Fruit fly (Drosophila melanogaster): ENCODE measurements around the gene csw.

Gene csw

DNA sequence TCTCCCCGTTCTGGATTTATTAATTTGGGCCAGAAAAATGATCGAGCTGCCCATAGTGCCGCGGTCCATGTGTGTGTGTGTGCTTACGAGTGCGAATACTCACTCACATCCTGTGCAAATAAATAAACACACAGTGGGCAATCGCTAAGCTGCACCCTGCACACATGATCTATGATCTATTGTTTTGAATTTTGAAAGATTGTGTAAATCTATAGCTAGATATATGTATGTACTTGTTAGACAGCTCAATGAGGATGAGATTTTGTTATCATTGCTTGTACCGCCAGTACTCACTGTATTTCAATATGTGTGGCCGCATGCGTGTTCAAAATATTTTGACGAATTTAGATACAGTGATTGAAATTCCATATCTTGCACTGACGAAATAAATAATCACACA, 10.9 kb upstream of the csw start (continued):
- TF ChIP-seq C15 (GFP tag; IDR thresholded peaks at IDR 0.05): no peak
- TF ChIP-seq ATbp (GFP tag; optimal IDR thresholded peaks at IDR 0.05): no peak
- TF ChIP-seq CG4328 (GFP tag; optimal IDR thresholded peaks at IDR 0.05): no peak
- TF ChIP-seq CG31365 (tag; optimal IDR thresholded peaks at IDR 0.05): no peak
- no peak for TF ChIP-seq tio (GFP tag; optimal IDR thresholded peaks at IDR 0.05)
- TF ChIP-seq CG32532 (GFP tag; IDR thresholded peaks at IDR 0.05): peak; percentile 86
- peak; percentile 12 for TF ChIP-seq CG1792 (GFP tag; optimal IDR thresholded peaks at IDR 0.05)
- TF ChIP-seq Nf-YA (GFP tag; IDR thresholded peaks at IDR 0.05): no peak
- peak; percentile 64; the same call in 1 of the 2 replicates for TF ChIP-seq toy (GFP tag; IDR thresholded peaks at IDR 0.05)
- TF ChIP-seq slp2 (GFP tag; optimal IDR thresholded peaks at IDR 0.05): no peak
- TF ChIP-seq pum (GFP tag; optimal IDR thresholded peaks at IDR 0.05): peak; percentile 16
- TF ChIP-seq Dek (tag; optimal IDR thresholded peaks at IDR 0.05): peak; percentile 52
- TF ChIP-seq cato (GFP tag; optimal IDR thresholded peaks at IDR 0.05; ENCODE audit: borderline replicate concordance): no peak
- peak; percentile 57 for TF ChIP-seq unpg (GFP tag; optimal IDR thresholded peaks at IDR 0.05)
- peak; percentile 28 for TF ChIP-seq vfl (GFP tag; optimal IDR thresholded peaks at IDR 0.05)
- peak; percentile 42 for TF ChIP-seq caup (GFP tag; optimal IDR thresholded peaks at IDR 0.05; ENCODE audit: severe bottlenecking)
- TF ChIP-seq insv (GFP tag; optimal IDR thresholded peaks at IDR 0.05): no peak
- TF ChIP-seq ase (GFP tag; IDR thresholded peaks at IDR 0.05): no peak
- no peak for TF ChIP-seq Trl (optimal IDR thresholded peaks at IDR 0.05)
- peak; percentile 24 for TF ChIP-seq Trl (GFP tag; optimal IDR thresholded peaks at IDR 0.05)
- peak; percentile 45; the same call in 1 of the 2 replicates for TF ChIP-seq ara (GFP tag; IDR thresholded peaks at IDR 0.05)
- TF ChIP-seq grau (tag; optimal IDR thresholded peaks at IDR 0.05): peak; percentile 90
- TF ChIP-seq Dad (GFP tag; optimal IDR thresholded peaks at IDR 0.05): no peak
- peak; percentile 72 for TF ChIP-seq CG7786 (GFP tag; optimal IDR thresholded peaks at IDR 0.05)
- TF ChIP-seq TFAM (GFP tag; optimal IDR thresholded peaks at IDR 0.05): no peak
- TF ChIP-seq D19B (GFP tag; optimal IDR thresholded peaks at IDR 0.05): peak; percentile 48
- peak; percentile 74 for TF ChIP-seq Atf6 (GFP tag; IDR thresholded peaks at IDR 0.05)
- TF ChIP-seq croc (GFP tag; conservative IDR thresholded peaks at IDR 0.05): no peak
- peak; percentile 48 for TF ChIP-seq Chrac-16 (GFP tag; optimal IDR thresholded peaks at IDR 0.05)
- no peak for TF ChIP-seq CG16813 (GFP tag; IDR thresholded peaks at IDR 0.05; ENCODE audit: partially characterized antibody)
- no peak for TF ChIP-seq Ssrp (tag; optimal IDR thresholded peaks at IDR 0.05)
- TF ChIP-seq CG8944 (GFP tag; optimal IDR thresholded peaks at IDR 0.05): peak; percentile 29
- TF ChIP-seq ranshi (GFP tag; IDR thresholded peaks at IDR 0.05): peak; percentile 44; the same call in 1 of the 2 replicates
- TF ChIP-seq CG7745 (tag; optimal IDR thresholded peaks at IDR 0.05): no peak
- no peak for TF ChIP-seq gce (GFP tag; IDR thresholded peaks at IDR 0.05)
- TF ChIP-seq Oli (tag; optimal IDR thresholded peaks at IDR 0.05): peak; percentile 17
- TF ChIP-seq CG15514 (GFP tag; optimal IDR thresholded peaks at IDR 0.05): peak; percentile 59
- peak; percentile 11 for TF ChIP-seq CG12659 (GFP tag; optimal IDR thresholded peaks at IDR 0.05)
- peak; percentile 37 for TF ChIP-seq CG4707 (GFP tag; optimal IDR thresholded peaks at IDR 0.05)
- 0 out of 2 replicates have a peak, but pooled peaks have one; percentile 20 for TF ChIP-seq dati (GFP tag; IDR thresholded peaks at IDR 0.05)
- TF ChIP-seq ind (GFP tag; optimal IDR thresholded peaks at IDR 0.05): peak; percentile 67
- TF ChIP-seq salm (tag; optimal IDR thresholded peaks at IDR 0.05): no peak
- peak; percentile 56 for TF ChIP-seq nom (GFP tag; optimal IDR thresholded peaks at IDR 0.05)
- no peak for TF ChIP-seq ttk (GFP tag; IDR thresholded peaks at IDR 0.05)
- peak; percentile 27 for TF ChIP-seq sd (tag; optimal IDR thresholded peaks at IDR 0.05)
- TF ChIP-seq pb (GFP tag; optimal IDR thresholded peaks at IDR 0.05): no peak
- no peak for TF ChIP-seq Lhr (GFP tag; optimal IDR thresholded peaks at IDR 0.05)
- TF ChIP-seq zf30C (GFP tag; optimal IDR thresholded peaks at IDR 0.05): no peak
- TF ChIP-seq tap (tag; optimal IDR thresholded peaks at IDR 0.05): peak; percentile 22
- TF ChIP-seq btn (GFP tag; optimal IDR thresholded peaks at IDR 0.05): no peak
- peak; percentile 17 for TF ChIP-seq CG12391 (tag; optimal IDR thresholded peaks at IDR 0.05)

All from whole organism, embryonic.